Fruit fly (Drosophila melanogaster) whole organism: Measurements from ENCODE around the gene CG10337.

Source experiments
- CG8478 ChIP-seq: fragments of >200 bp; optimal IDR thresholded peaks from 2 replicates; lab custom pipeline; 2018; ENCODE audit warnings: inconsistent platforms
- EcR ChIP-seq, 2 experiments: fragments of >200 bp; optimal IDR thresholded peaks; 2 replicates each; lab custom pipeline; 2017; ENCODE audit warnings: missing biosample characterization in 2 of 2, missing genetic modification characterization in 2 of 2, missing genetic modification reagents in 2 of 2
- psq ChIP-seq: fragments of >200 bp; optimal IDR thresholded peaks from 2 replicates; lab custom pipeline; 2017
- usp ChIP-seq: fragments of >200 bp; optimal IDR thresholded peaks from 2 replicates; lab custom pipeline; 2017; ENCODE audit warnings: missing biosample characterization, missing genetic modification characterization, mixed read lengths

- TF ChIP-seq usp (GFP tag; lab: Kevin White, UChicago) (no peak), CG8478 (lab: Kevin White, UChicago) (no peak), EcR (GFP tag; optimal IDR thresholded peaks at IDR 0.05; lab: Kevin White, UChicago) (peak in 1 of 2 experiments; percentile 42), psq (lab: Kevin White, UChicago) (no peak)
These were observed 6.5 kb downstream of the CG10337 start, which contains the start of gene CG13081 for dm6 chr2L:19540307-19540706.
